Fruit fly (Drosophila melanogaster) whole organism, embryonic: ENCODE results near the gene CG4461.
A peak's percentile ranks its signal among the peaks of the same experiment; 100 is the strongest.

ENCODE experiments used
- CG10462 ChIP-seq: fragments of 200-800 bp; sonication (Bioruptor generic); optimal IDR thresholded peaks from 2 replicates; lab custom pipeline; 2016; ENCODE audit warnings: missing biosample characterization, missing genetic modification characterization
- CG10543 ChIP-seq: fragments of 200-800 bp; sonication (Bioruptor generic); optimal IDR thresholded peaks from 3 replicates; lab custom pipeline; 2017; ENCODE audit warnings: missing biosample characterization, mild to moderate bottlenecking, missing genetic modification characterization, moderate library complexity
- CG12299 ChIP-seq: fragments of 200-800 bp; sonication (Bioruptor generic); optimal IDR thresholded peaks from 2 replicates; lab custom pipeline; 2018; ENCODE audit warnings: missing biosample characterization, mild to moderate bottlenecking, missing genetic modification characterization
- CG1233 ChIP-seq: fragments of 200-800 bp; sonication (Bioruptor generic); optimal IDR thresholded peaks from 4 replicates; lab custom pipeline; 2018; ENCODE audit warnings: missing biosample characterization, mild to moderate bottlenecking, missing genetic modification characterization
- CG12659 ChIP-seq: fragments of 200-800 bp; sonication (Bioruptor generic); optimal IDR thresholded peaks from 3 replicates; lab custom pipeline; 2017; ENCODE audit warnings: mild to moderate bottlenecking, missing biosample characterization, missing genetic modification reagents, missing genetic modification characterization
- CG12942 ChIP-seq: fragments of 200-800 bp; sonication (Bioruptor generic); optimal IDR thresholded peaks from 3 replicates; lab custom pipeline; 2016; ENCODE audit warnings: missing biosample characterization, missing genetic modification characterization
- CG13424 ChIP-seq: fragments of 200-800 bp; sonication (Bioruptor generic); optimal IDR thresholded peaks from 2 replicates; lab custom pipeline; 2019; ENCODE audit warnings: missing biosample characterization, mild to moderate bottlenecking, missing genetic modification characterization, moderate library complexity
- CG15479 ChIP-seq: fragments of 200-800 bp; sonication (Bioruptor generic); optimal IDR thresholded peaks from 3 replicates; lab custom pipeline; 2019; ENCODE audit warnings: missing biosample characterization, mild to moderate bottlenecking, missing genetic modification characterization, moderate library complexity
- CG17359 ChIP-seq: fragments of 200-800 bp; sonication (Bioruptor generic); optimal IDR thresholded peaks from 3 replicates; lab custom pipeline; 2018; ENCODE audit warnings: missing biosample characterization, mild to moderate bottlenecking, missing genetic modification characterization, moderate library complexity
- CG18011 ChIP-seq: fragments of 200-800 bp; sonication (Bioruptor generic); optimal IDR thresholded peaks from 2 replicates; lab custom pipeline; 2017; ENCODE audit warnings: missing biosample characterization, missing genetic modification characterization, mild to moderate bottlenecking, moderate library complexity, missing genotype
- CG18599 ChIP-seq: fragments of 200-800 bp; sonication (Bioruptor generic); optimal IDR thresholded peaks from 3 replicates; lab custom pipeline; 2017; ENCODE audit warnings: missing biosample characterization, missing genetic modification characterization, mild to moderate bottlenecking, moderate library complexity, missing genetic modification reagents
- CG18764 ChIP-seq: fragments of 200-800 bp; sonication (Bioruptor generic); optimal IDR thresholded peaks from 3 replicates; lab custom pipeline; 2016; ENCODE audit warnings: missing biosample characterization, missing genetic modification characterization
- CG2712 ChIP-seq: fragments of 200-800 bp; optimal IDR thresholded peaks from 3 replicates; lab custom pipeline; 2019; ENCODE audit warnings: missing biosample characterization, mild to moderate bottlenecking, missing genetic modification characterization, moderate library complexity
- CG2889 ChIP-seq: fragments of 200-800 bp; sonication (Bioruptor generic); IDR thresholded peaks from 3 replicates; pipeline ENCODE4 v1.3.6; 2022; ENCODE audit warnings: missing biosample characterization, missing genetic modification characterization
- CG30020 ChIP-seq: fragments of 200-800 bp; optimal IDR thresholded peaks from 2 replicates; lab custom pipeline; 2019; ENCODE audit warnings: missing biosample characterization, mild to moderate bottlenecking, missing genetic modification characterization, moderate library complexity
- CG4854 ChIP-seq: fragments of 200-800 bp; sonication (Bioruptor generic); optimal IDR thresholded peaks from 2 replicates; lab custom pipeline; 2016; ENCODE audit warnings: missing biosample characterization, missing genetic modification characterization, inconsistent platforms
- CG6272 ChIP-seq: fragments of 200-800 bp; sonication (Bioruptor generic); IDR thresholded peaks from 2 replicates; pipeline ENCODE4 v1.3.6; 2022; ENCODE audit warnings: missing biosample characterization, missing genetic modification characterization
- CG6791 ChIP-seq: fragments of 200-800 bp; sonication (Bioruptor generic); IDR thresholded peaks from 3 replicates; pipeline ENCODE4 v1.3.6; 2022; ENCODE audit warnings: missing biosample characterization, missing genetic modification characterization; ENCODE audit not compliant: partially characterized antibody
- CG7556 ChIP-seq: fragments of 200-800 bp; sonication (Bioruptor generic); optimal IDR thresholded peaks from 2 replicates; lab custom pipeline; 2017; ENCODE audit warnings: missing biosample characterization, mild to moderate bottlenecking, missing genetic modification characterization
- CG7987 ChIP-seq: fragments of 200-800 bp; sonication (Bioruptor generic); optimal IDR thresholded peaks from 2 replicates; lab custom pipeline; 2018; ENCODE audit warnings: missing biosample characterization, mild to moderate bottlenecking, missing genetic modification characterization, moderate library complexity
- CG8281 ChIP-seq: fragments of 200-800 bp; sonication (Bioruptor generic); optimal IDR thresholded peaks from 2 replicates; lab custom pipeline; 2018; ENCODE audit warnings: missing biosample characterization, mild to moderate bottlenecking, missing genetic modification characterization, moderate library complexity
- CG8290 ChIP-seq, 3 experiments: fragments of 200-800 bp; sonication (Bioruptor generic); optimal IDR thresholded peaks; 2 replicates each; lab custom pipeline; 2016 to 2019; ENCODE audit warnings: missing biosample characterization in 3 of 3, missing genetic modification characterization in 3 of 3, mild to moderate bottlenecking in 2 of 3, moderate library complexity in 1 of 3
- CG8388 ChIP-seq: fragments of 200-800 bp; sonication (Bioruptor generic); optimal IDR thresholded peaks from 2 replicates; lab custom pipeline; 2019; ENCODE audit warnings: missing biosample characterization, mild to moderate bottlenecking, missing genetic modification characterization, moderate library complexity
- CTCF ChIP-seq: fragments of 200-800 bp; sonication (Bioruptor generic); optimal IDR thresholded peaks from 2 replicates; lab custom pipeline; 2017; ENCODE audit warnings: missing biosample characterization, mild to moderate bottlenecking, missing genetic modification characterization, moderate library complexity
- E2f2 ChIP-seq: fragments of 200-800 bp; sonication (Bioruptor generic); IDR thresholded peaks from 2 replicates; pipeline ENCODE4 v1.3.6; 2022; ENCODE audit warnings: missing biosample characterization, missing genetic modification characterization
- Fer3 ChIP-seq: fragments of 200-800 bp; sonication (Bioruptor generic); optimal IDR thresholded peaks from 2 replicates; lab custom pipeline; 2018; ENCODE audit warnings: missing biosample characterization, mild to moderate bottlenecking, missing genetic modification characterization, moderate library complexity
- HLH4C ChIP-seq: fragments of 200-800 bp; sonication (Bioruptor generic); IDR thresholded peaks from 3 replicates; pipeline ENCODE4 v1.3.6; 2022; ENCODE audit warnings: missing biosample characterization, missing genetic modification characterization; ENCODE audit not compliant: partially characterized antibody
- Hr78 ChIP-seq, 2 experiments: fragments of 200-800 bp in 1 of 2; fragments of >200 bp in 1 of 2; sonication (Bioruptor generic) in 1 of 2; optimal IDR thresholded peaks; 2 replicates each; lab custom pipeline; 2017 to 2019; ENCODE audit warnings: missing biosample characterization in 2 of 2, missing genetic modification characterization in 2 of 2, mild to moderate bottlenecking in 1 of 2, moderate library complexity in 1 of 2
- Myb ChIP-seq: fragments of 200-800 bp; sonication (Bioruptor generic); optimal IDR thresholded peaks from 2 replicates; lab custom pipeline; 2016; ENCODE audit warnings: missing biosample characterization, missing genetic modification characterization
- Rx ChIP-seq: fragments of 200-800 bp; sonication (Bioruptor generic); IDR thresholded peaks from 2 replicates; pipeline ENCODE4 v1.3.6; 2022; ENCODE audit warnings: missing biosample characterization, missing genetic modification characterization
- Sin3A ChIP-seq: fragments of >200 bp; optimal IDR thresholded peaks from 2 replicates; lab custom pipeline; 2018
- Sry-δ ChIP-seq: fragments of 200-800 bp; sonication (Bioruptor generic); optimal IDR thresholded peaks from 2 replicates; lab custom pipeline; 2016; ENCODE audit warnings: missing biosample characterization, missing genetic modification characterization
- Ssrp ChIP-seq: fragments of 200-800 bp; sonication (Bioruptor generic); optimal IDR thresholded peaks from 2 replicates; lab custom pipeline; 2018; ENCODE audit warnings: missing biosample characterization, mild to moderate bottlenecking, missing genetic modification characterization, moderate library complexity
- Trl ChIP-seq, 3 experiments: fragments of >200 bp in 2 of 3; fragments of 200-800 bp in 1 of 3; sonication (Bioruptor generic) in 1 of 3; optimal IDR thresholded peaks; 2 replicates in 1 of 3; 3 replicates in 2 of 3; lab custom pipeline; 2016 to 2017; ENCODE audit warnings: missing biosample characterization in 1 of 3, missing genetic modification characterization in 1 of 3
- Xbp1 ChIP-seq: fragments of 200-800 bp; sonication (Bioruptor generic); optimal IDR thresholded peaks from 3 replicates; lab custom pipeline; 2016; ENCODE audit warnings: missing biosample characterization, mild to moderate bottlenecking, missing genetic modification characterization
- chif ChIP-seq, 2 experiments: fragments of 200-800 bp; sonication (Bioruptor generic); optimal IDR thresholded peaks; 3 replicates each; lab custom pipeline; 2016; ENCODE audit warnings: missing biosample characterization in 2 of 2, missing genetic modification characterization in 2 of 2
- ci ChIP-seq: fragments of 200-800 bp; sonication (Bioruptor generic); IDR thresholded peaks from 3 replicates; pipeline ENCODE4 v1.3.6; 2022; ENCODE audit warnings: missing biosample characterization, missing genetic modification characterization
- dmrt99B ChIP-seq: fragments of 200-800 bp; sonication (Bioruptor generic); optimal IDR thresholded peaks from 2 replicates; lab custom pipeline; 2018; ENCODE audit warnings: missing biosample characterization, mild to moderate bottlenecking, missing genetic modification characterization, moderate library complexity
- gem ChIP-seq: fragments of 200-800 bp; sonication (Bioruptor generic); optimal IDR thresholded peaks from 2 replicates; lab custom pipeline; 2019; ENCODE audit warnings: missing biosample characterization, mild to moderate bottlenecking, missing genetic modification characterization, moderate library complexity
- grau ChIP-seq: fragments of 200-800 bp; optimal IDR thresholded peaks from 3 replicates; lab custom pipeline; 2019; ENCODE audit warnings: missing biosample characterization, mild to moderate bottlenecking, missing genetic modification characterization, moderate library complexity
- gsb-n ChIP-seq: fragments of 200-800 bp; sonication (Bioruptor generic); optimal IDR thresholded peaks from 3 replicates; lab custom pipeline; 2018; ENCODE audit warnings: missing biosample characterization, mild to moderate bottlenecking, missing genetic modification characterization
- lmd ChIP-seq: fragments of 200-800 bp; sonication (Bioruptor generic); IDR thresholded peaks from 2 replicates; pipeline ENCODE4 v1.3.6; 2022; ENCODE audit warnings: missing biosample characterization, missing genetic modification characterization
- nmo ChIP-seq: fragments of 200-800 bp; sonication (Bioruptor generic); optimal IDR thresholded peaks from 2 replicates; lab custom pipeline; 2018; ENCODE audit warnings: missing biosample characterization, mild to moderate bottlenecking, missing genetic modification characterization, moderate library complexity
- run ChIP-seq: fragments of 200-800 bp; sonication (Bioruptor generic); optimal IDR thresholded peaks from 3 replicates; lab custom pipeline; 2018; ENCODE audit warnings: missing biosample characterization, mild to moderate bottlenecking, missing genetic modification characterization
- stwl ChIP-seq: fragments of 200-800 bp; sonication (Bioruptor generic); optimal IDR thresholded peaks from 3 replicates; lab custom pipeline; 2018; ENCODE audit warnings: missing biosample characterization, mild to moderate bottlenecking, missing genetic modification characterization, moderate library complexity
- tap ChIP-seq: fragments of 200-800 bp; optimal IDR thresholded peaks from 3 replicates; lab custom pipeline; 2019; ENCODE audit warnings: missing biosample characterization, mild to moderate bottlenecking, missing genetic modification characterization, moderate library complexity
- tgo ChIP-seq: fragments of 200-800 bp; sonication (Bioruptor generic); IDR thresholded peaks from 3 replicates; pipeline ENCODE4 v1.3.6; 2022; ENCODE audit warnings: missing biosample characterization, missing genetic modification characterization
- vfl ChIP-seq: fragments of 200-800 bp; sonication (Bioruptor generic); optimal IDR thresholded peaks from 2 replicates; lab custom pipeline; 2016; ENCODE audit warnings: missing biosample characterization, missing genetic modification characterization

CG4461 gene

dm6 chr3L:9366850-9367430 is 8.3 kb upstream of the CG4461 start, which contains the start of the genes Klp67A and CG4452 (continued):
- TF ChIP-seq CG7556 (GFP tag; lab: Kevin White, UChicago) = peak; percentile 34
- TF ChIP-seq gem (tag; lab: Kevin White, UChicago) = no peak
- peak in 1 of 2 experiments; percentile 15 for TF ChIP-seq chif (GFP tag; optimal IDR thresholded peaks at IDR 0.05; lab: Kevin White, UChicago)
- TF ChIP-seq CG15479 (GFP tag; lab: Kevin White, UChicago) = peak; percentile 27
- peak; percentile 3 for TF ChIP-seq CG12942 (GFP tag; lab: Kevin White, UChicago)
- no peak for TF ChIP-seq CG1233 (GFP tag; lab: Kevin White, UChicago)
- peak; percentile 83 for TF ChIP-seq CG6791
- peak; percentile 61 for TF ChIP-seq vfl (GFP tag; lab: Kevin White, UChicago)
- peak; percentile 5 for TF ChIP-seq Fer3
- peak; percentile 62 for TF ChIP-seq gsb-n
- TF ChIP-seq Ssrp (tag; lab: Kevin White, UChicago) = peak; percentile 32
- TF ChIP-seq CG8281 = no peak
- TF ChIP-seq CG6272 (GFP tag; lab: Robert Waterston, UW) = no peak
- TF ChIP-seq Sin3A (lab: Kevin White, UChicago) = peak; percentile 82
- TF ChIP-seq CG10462 = no peak
- TF ChIP-seq Rx (GFP tag; lab: Robert Waterston, UW) = no peak
- TF ChIP-seq dmrt99B = no peak
- TF ChIP-seq HLH4C = peak; percentile 92
- peak; percentile 43 for TF ChIP-seq CG8290 (GFP tag; optimal IDR thresholded peaks at IDR 0.05; lab: Kevin White, UChicago)
- peak in 1 of 2 experiments; percentile 63 for TF ChIP-seq CG8290 (tag; optimal IDR thresholded peaks at IDR 0.05; lab: Kevin White, UChicago)
- TF ChIP-seq CG4854 (GFP tag; lab: Kevin White, UChicago) = peak; percentile 17
- TF ChIP-seq lmd (GFP tag; lab: Robert Waterston, UW) = no peak
- TF ChIP-seq Xbp1 (GFP tag; lab: Kevin White, UChicago) = peak; percentile 43
- peak; percentile 79 for TF ChIP-seq CG12659
- TF ChIP-seq CG18599 = peak; percentile 45
- TF ChIP-seq run (tag; lab: Kevin White, UChicago) = no peak
- TF ChIP-seq CG2889 (GFP tag; lab: Robert Waterston, UW) = 0 out of 3 replicates have a peak, but pooled peaks have one; percentile 45
- peak; percentile 88 for TF ChIP-seq Sry-δ (GFP tag; lab: Kevin White, UChicago)
- TF ChIP-seq CG10543 (GFP tag; lab: Kevin White, UChicago) = peak; percentile 28
- peak; percentile 78 for TF ChIP-seq stwl
- peak; percentile 79 for TF ChIP-seq nmo (GFP tag; lab: Kevin White, UChicago)
- peak; percentile 17 for TF ChIP-seq CG18764 (GFP tag; lab: Kevin White, UChicago)
- TF ChIP-seq CG2712 (tag; lab: Kevin White, UChicago) = peak; percentile 74
- TF ChIP-seq CG18011 (GFP tag; lab: Kevin White, UChicago) = peak; percentile 11
- peak; percentile 44; the same call in 1 of the 3 replicates for TF ChIP-seq ci (GFP tag; lab: Robert Waterston, UW)
- TF ChIP-seq Hr78 (GFP tag; optimal IDR thresholded peaks at IDR 0.05; lab: Kevin White, UChicago) = no peak
- peak; percentile 61 for TF ChIP-seq Myb (GFP tag; lab: Kevin White, UChicago)
- peak; percentile 54 for TF ChIP-seq CG13424
- no peak for TF ChIP-seq Trl (optimal IDR thresholded peaks at IDR 0.05; lab: Kevin White, UChicago)
- no peak for TF ChIP-seq Trl (GFP tag; optimal IDR thresholded peaks at IDR 0.05; lab: Kevin White, UChicago)
- TF ChIP-seq tap (tag; lab: Kevin White, UChicago) = no peak
- peak; percentile 51 for TF ChIP-seq grau (tag; lab: Kevin White, UChicago)
- peak; percentile 69; the same call in 1 of the 2 replicates for TF ChIP-seq E2f2 (GFP tag; lab: Robert Waterston, UW)
- TF ChIP-seq CG12299 = no peak
- TF ChIP-seq CTCF (GFP tag; lab: Kevin White, UChicago) = no peak
- TF ChIP-seq tgo (GFP tag; lab: Robert Waterston, UW) = peak; percentile 21; the same call in 1 of the 3 replicates
- TF ChIP-seq CG7987 = no peak
- TF ChIP-seq CG30020 (tag; lab: Kevin White, UChicago) = peak; percentile 79
- TF ChIP-seq CG17359 = peak; percentile 4
- peak; percentile 28 for TF ChIP-seq CG8388
